Worm (Caenorhabditis elegans) whole organism, L3 larva: ENCODE results near the gene lfi-1.

Experiments
- ZK546.5 ChIP-seq: sonication (generic microtip); optimal IDR thresholded peaks from 2 replicates; lab custom pipeline; 2017; ENCODE audit warnings: missing biosample characterization, missing genetic modification characterization
- ama-1 ChIP-seq: fragments of 150-350 bp; optimal IDR thresholded peaks from 2 replicates; lab custom pipeline; 2018
- ceh-28 ChIP-seq: fragments of 150-350 bp; optimal IDR thresholded peaks from 2 replicates; lab custom pipeline; 2014; ENCODE audit warnings: missing biosample characterization, missing genetic modification reagents, missing genetic modification characterization
- egl-27 ChIP-seq: sonication (generic microtip); optimal IDR thresholded peaks from 4 replicates; lab custom pipeline; 2017; ENCODE audit warnings: missing biosample characterization, missing genetic modification reagents, missing genetic modification characterization
- fkh-2 ChIP-seq: fragments of 150-350 bp; optimal IDR thresholded peaks from 2 replicates; lab custom pipeline; 2014; ENCODE audit warnings: missing biosample characterization, missing genetic modification reagents, missing genetic modification characterization
- fos-1 ChIP-seq: fragments of 150-350 bp; optimal IDR thresholded peaks from 2 replicates; lab custom pipeline; 2014; ENCODE audit warnings: missing biosample characterization, missing genetic modification characterization
- nhr-237 ChIP-seq: fragments of 150-350 bp; optimal IDR thresholded peaks from 2 replicates; lab custom pipeline; 2014; ENCODE audit warnings: missing biosample characterization, missing genetic modification characterization
- nhr-77 ChIP-seq: fragments of 150-350 bp; optimal IDR thresholded peaks from 2 replicates; lab custom pipeline; 2014; ENCODE audit warnings: missing biosample characterization, missing genetic modification characterization
- pqm-1 ChIP-seq: fragments of 150-350 bp; optimal IDR thresholded peaks from 2 replicates; lab custom pipeline; 2017; ENCODE audit warnings: missing biosample characterization, missing genetic modification characterization, inconsistent platforms
- ztf-4 ChIP-seq: fragments of 150-350 bp; optimal IDR thresholded peaks from 2 replicates; lab custom pipeline; 2014; ENCODE audit warnings: missing biosample characterization, missing genetic modification characterization

DNA sequence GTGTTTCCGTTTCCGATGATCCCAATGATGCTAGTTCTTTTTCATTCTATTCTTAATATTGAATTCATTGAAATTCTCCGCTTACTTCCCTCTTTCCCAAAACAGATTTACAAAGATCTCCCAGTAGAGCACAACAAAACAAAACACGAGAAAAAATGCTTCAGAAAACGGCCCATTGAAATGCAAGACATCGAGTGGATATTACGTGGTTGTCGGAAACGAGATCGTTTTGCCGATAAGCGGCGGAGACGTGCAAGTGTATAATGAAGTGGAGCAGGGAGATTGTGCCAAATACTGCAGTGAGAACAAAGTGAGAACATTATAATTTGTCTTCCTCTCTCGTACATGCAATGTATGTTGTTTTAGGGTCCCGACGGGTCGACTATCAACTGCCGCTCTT is 49.8 kb downstream of the lfi-1 start:
- TF ChIP-seq nhr-77 (tag; lab: Kevin White, UChicago) (no peak), pqm-1 (tag; lab: Kevin White, UChicago) (no peak), ama-1 (no peak), ceh-28 (tag; lab: Kevin White, UChicago) (no peak), ZK546.5 (no peak), egl-27 (tag; lab: Kevin White, UChicago) (no peak), fkh-2 (tag; lab: Kevin White, UChicago) (no peak), fos-1 (tag; lab: Kevin White, UChicago) (no peak), nhr-237 (no peak), ztf-4 (tag; lab: Kevin White, UChicago) (no peak)
